Worm (Caenorhabditis elegans) whole organism, L4 larva: ENCODE data around the gene miz-1.

ENCODE experiments used
- Y48G9A.11 ChIP-seq: fragments of 200-800 bp; sonication (Bioruptor generic); IDR thresholded peaks from 2 replicates; pipeline ENCODE4 v1.3.6; 2022; ENCODE audit warnings: missing genetic modification reagents, missing genetic modification characterization, missing compliant biosample characterization
- ama-1 ChIP-seq: fragments of 150-350 bp; optimal IDR thresholded peaks from 2 replicates; lab custom pipeline; 2014; ENCODE audit warnings: inconsistent platforms, mixed read lengths
- daf-12 ChIP-seq: fragments of 150-350 bp; optimal IDR thresholded peaks from 2 replicates; lab custom pipeline; 2014; ENCODE audit warnings: missing biosample characterization, missing genetic modification reagents, missing genetic modification characterization
- pha-4 ChIP-seq, 2 experiments: fragments of 150-350 bp in 1 of 2; fragments of 200-800 bp in 1 of 2; sonication (Bioruptor generic) in 1 of 2; IDR thresholded peaks in 1 of 2; optimal IDR thresholded peaks in 1 of 2; 2 replicates each; pipeline versions ENCODE4 v1.3.6 to Lab custom; 2014 to 2022; ENCODE audit warnings: missing genetic modification characterization in 2 of 2, missing genetic modification reagents in 2 of 2, missing biosample characterization in 1 of 2, missing compliant biosample characterization in 1 of 2
- unc-130 ChIP-seq: sonication (generic microtip); optimal IDR thresholded peaks from 2 replicates; lab custom pipeline; 2016; ENCODE audit warnings: missing genetic modification reagents, missing genetic modification characterization, missing compliant biosample characterization
- vab-7 ChIP-seq: fragments of 200-800 bp; sonication (Bioruptor generic); IDR thresholded peaks from 2 replicates; pipeline ENCODE4 v1.3.6; 2022; ENCODE audit warnings: missing genetic modification reagents, missing genetic modification characterization, missing compliant biosample characterization

DNA sequence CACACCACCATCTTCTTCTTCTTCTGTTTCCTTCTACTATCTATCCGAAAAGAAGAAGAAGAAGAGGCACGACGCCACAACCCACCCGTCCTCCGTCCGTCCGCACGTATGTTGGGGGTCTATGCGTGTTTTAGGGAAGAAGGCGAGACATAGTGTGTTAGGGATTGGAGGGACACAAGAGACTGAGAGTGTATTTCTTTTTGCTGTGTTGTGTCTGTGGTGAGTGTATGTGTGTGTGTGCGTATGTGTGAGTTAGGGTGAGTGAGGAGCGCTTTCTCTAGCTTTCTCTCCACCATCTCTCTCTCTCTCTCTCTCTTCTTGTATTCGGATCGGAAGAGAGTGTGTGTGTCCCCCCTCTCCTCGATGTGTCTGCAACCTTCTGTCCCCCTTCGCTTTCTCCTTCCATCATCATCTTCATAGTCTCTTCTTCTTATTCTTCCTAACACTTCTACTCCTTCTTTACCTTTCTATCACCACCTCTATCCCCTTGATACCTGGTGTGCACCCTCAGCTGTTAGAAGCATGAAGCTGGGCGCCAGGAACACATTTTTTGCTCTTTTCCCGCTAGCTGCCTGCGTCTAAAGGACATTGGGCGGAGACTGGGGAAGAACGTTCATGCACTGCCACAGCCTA lies 9.6 kb downstream of the miz-1 start:
- TF ChIP-seq ama-1 (lab: Kevin White, UChicago) (peak; percentile 80), vab-7 (GFP tag; lab: Robert Waterston, UW) (no peak), unc-130 (GFP tag; lab: Kevin White, UChicago) (no peak), daf-12 (tag; lab: Kevin White, UChicago) (no peak), Y48G9A.11 (GFP tag; lab: Robert Waterston, UW) (no peak), pha-4 (GFP tag; IDR thresholded peaks at IDR 0.05; lab: Robert Waterston, UW) (no peak; the same call in 1 of the 2 replicates), pha-4 (tag; optimal IDR thresholded peaks at IDR 0.05; lab: Kevin White, UChicago) (peak; percentile 88)
